Worm (Caenorhabditis elegans): ENCODE results near the gene srx-46.

DNA sequence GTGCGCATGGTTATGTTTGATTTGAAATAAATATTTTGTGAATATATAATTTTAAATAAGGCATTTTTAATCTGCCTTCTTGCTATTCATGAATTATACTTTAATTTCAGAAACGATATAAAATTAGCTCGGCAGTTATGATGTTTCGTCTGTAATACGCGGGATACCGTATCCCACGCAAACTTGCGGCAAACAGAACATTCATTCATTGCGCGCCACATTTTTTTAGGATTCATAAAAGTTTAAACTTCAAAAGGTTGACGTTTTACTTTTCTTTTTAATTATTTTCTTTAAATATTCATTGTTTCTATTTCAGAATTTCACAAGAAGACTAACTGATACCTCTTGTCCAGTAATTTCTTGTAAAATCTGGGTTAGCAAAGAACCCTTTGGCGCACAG is 30.2 kb upstream of the srx-46 start, which contains the start of gene tag-153:
- TF ChIP-seq lin-13 (GFP tag; optimal IDR thresholded peaks at IDR 0.05) (no peak), ceh-88 (GFP tag; IDR thresholded peaks at IDR 0.05) (no peak), lsy-2 (tag; optimal IDR thresholded peaks at IDR 0.05) (no peak), skn-1 (tag; optimal IDR thresholded peaks at IDR 0.05) (no peak)
